Worm (Caenorhabditis elegans): ENCODE data around the gene F55G7.5.

ce11 chrX:11927585-11927984 is 11.1 kb downstream of the F55G7.5 start, which contains the start of gene F55G7.4:
- no peak for TF ChIP-seq unc-62 (GFP tag; optimal IDR thresholded peaks at IDR 0.05)
- TF ChIP-seq mep-1 (tag; optimal IDR thresholded peaks at IDR 0.05) = no peak
- TF ChIP-seq sem-2 (GFP tag; optimal IDR thresholded peaks at IDR 0.05) = no peak
- TF ChIP-seq sptf-1 (tag; optimal IDR thresholded peaks at IDR 0.05) = no peak
- TF ChIP-seq ztf-11 (tag; optimal IDR thresholded peaks at IDR 0.05) = no peak
- TF ChIP-seq flh-1 (GFP tag; optimal IDR thresholded peaks at IDR 0.05) = no peak
- no peak for TF ChIP-seq ces-1 (GFP tag; optimal IDR thresholded peaks at IDR 0.05)
